Worm (Caenorhabditis elegans) whole organism, L3 larva: ENCODE measurements around the gene nhr-176.

ENCODE experiments used
- aly-2 ChIP-seq: fragments of 150-350 bp; optimal IDR thresholded peaks from 2 replicates; lab custom pipeline; 2014; ENCODE audit warnings: missing biosample characterization, missing genetic modification characterization
- ceh-82 ChIP-seq: fragments of 150-350 bp; optimal IDR thresholded peaks from 2 replicates; lab custom pipeline; 2014; ENCODE audit warnings: missing biosample characterization, missing genetic modification characterization
- ceh-9 ChIP-seq: sonication (generic microtip); optimal IDR thresholded peaks from 2 replicates; lab custom pipeline; 2018; ENCODE audit warnings: missing biosample characterization, missing genetic modification characterization
- daf-12 ChIP-seq: fragments of 150-350 bp; optimal IDR thresholded peaks from 2 replicates; lab custom pipeline; 2014; ENCODE audit warnings: missing biosample characterization, missing genetic modification reagents, missing genetic modification characterization
- egl-27 ChIP-seq: sonication (generic microtip); optimal IDR thresholded peaks from 4 replicates; lab custom pipeline; 2017; ENCODE audit warnings: missing biosample characterization, missing genetic modification reagents, missing genetic modification characterization
- elt-2 ChIP-seq: sonication (generic microtip); optimal IDR thresholded peaks from 2 replicates; lab custom pipeline; 2016; ENCODE audit warnings: missing genetic modification reagents, mild to moderate bottlenecking, missing genetic modification characterization, missing compliant biosample characterization
- elt-3 ChIP-seq, 3 experiments: fragments of 150-350 bp in 1 of 3; sonication (generic microtip) in 2 of 3; optimal IDR thresholded peaks; 2 replicates in 2 of 3; 4 replicates in 1 of 3; lab custom pipeline; 2014 to 2017; ENCODE audit warnings: missing biosample characterization in 3 of 3, missing genetic modification characterization in 3 of 3
- eor-1 ChIP-seq, 2 experiments: fragments of 150-350 bp; optimal IDR thresholded peaks; 2 replicates each; lab custom pipeline; 2014 to 2018; ENCODE audit warnings: missing biosample characterization in 2 of 2, missing genetic modification characterization in 2 of 2
- fkh-10 ChIP-seq: sonication (generic microtip); optimal IDR thresholded peaks from 2 replicates; lab custom pipeline; 2017; ENCODE audit warnings: missing biosample characterization, missing genetic modification reagents, missing genetic modification characterization
- fkh-2 ChIP-seq: fragments of 150-350 bp; optimal IDR thresholded peaks from 2 replicates; lab custom pipeline; 2014; ENCODE audit warnings: missing biosample characterization, missing genetic modification reagents, missing genetic modification characterization
- fos-1 ChIP-seq: fragments of 150-350 bp; optimal IDR thresholded peaks from 2 replicates; lab custom pipeline; 2014; ENCODE audit warnings: missing biosample characterization, missing genetic modification characterization
- hmg-11 ChIP-seq: sonication (generic microtip); optimal IDR thresholded peaks from 2 replicates; lab custom pipeline; 2016; ENCODE audit warnings: missing genetic modification characterization, missing compliant biosample characterization
- jun-1 ChIP-seq: fragments of 150-350 bp; optimal IDR thresholded peaks from 2 replicates; lab custom pipeline; 2014; ENCODE audit warnings: missing biosample characterization, missing genetic modification reagents, missing genetic modification characterization
- lin-15B ChIP-seq: fragments of 150-350 bp; optimal IDR thresholded peaks from 2 replicates; lab custom pipeline; 2014; ENCODE audit warnings: missing biosample characterization, missing genetic modification characterization
- lin-39 ChIP-seq: fragments of 150-350 bp; optimal IDR thresholded peaks from 2 replicates; lab custom pipeline; 2018; ENCODE audit warnings: missing biosample characterization, missing genetic modification reagents, missing genetic modification characterization
- lsy-12 ChIP-seq: sonication (generic microtip); optimal IDR thresholded peaks from 2 replicates; lab custom pipeline; 2016; ENCODE audit warnings: mild to moderate bottlenecking, missing genetic modification characterization, missing compliant biosample characterization
- mdl-1 ChIP-seq: fragments of 150-350 bp; optimal IDR thresholded peaks from 2 replicates; lab custom pipeline; 2014; ENCODE audit warnings: missing biosample characterization, missing genetic modification characterization
- mml-1 ChIP-seq: fragments of 150-350 bp; sonication (generic microtip); optimal IDR thresholded peaks from 3 replicates; lab custom pipeline; 2014; ENCODE audit warnings: missing biosample characterization, missing genetic modification characterization
- nfya-1 ChIP-seq: sonication (generic microtip); optimal IDR thresholded peaks from 2 replicates; lab custom pipeline; 2017; ENCODE audit warnings: missing genetic modification characterization, mild to moderate bottlenecking, missing compliant biosample characterization, antibody characterized with exemption, moderate library complexity; ENCODE audit not compliant: insufficient read depth
- nhr-11 ChIP-seq: fragments of 150-350 bp; optimal IDR thresholded peaks from 2 replicates; lab custom pipeline; 2014; ENCODE audit warnings: missing biosample characterization, missing genetic modification characterization
- nhr-12 ChIP-seq: fragments of 150-350 bp; optimal IDR thresholded peaks from 2 replicates; lab custom pipeline; 2014; ENCODE audit warnings: missing biosample characterization, missing genetic modification characterization
- nhr-23 ChIP-seq: fragments of 150-350 bp; optimal IDR thresholded peaks from 2 replicates; lab custom pipeline; 2014; ENCODE audit warnings: missing biosample characterization, missing genetic modification reagents, missing genetic modification characterization
- nhr-237 ChIP-seq: fragments of 150-350 bp; optimal IDR thresholded peaks from 2 replicates; lab custom pipeline; 2014; ENCODE audit warnings: missing biosample characterization, missing genetic modification characterization
- nhr-25 ChIP-seq: sonication (generic microtip); optimal IDR thresholded peaks from 2 replicates; lab custom pipeline; 2017; ENCODE audit warnings: missing biosample characterization, missing genetic modification characterization
- nhr-28 ChIP-seq: fragments of 150-350 bp; optimal IDR thresholded peaks from 2 replicates; lab custom pipeline; 2014; ENCODE audit warnings: missing biosample characterization, missing genetic modification characterization
- nhr-67 ChIP-seq: fragments of 150-350 bp; optimal IDR thresholded peaks from 2 replicates; lab custom pipeline; 2014; ENCODE audit warnings: missing biosample characterization, missing genetic modification characterization
- nhr-77 ChIP-seq: fragments of 150-350 bp; optimal IDR thresholded peaks from 2 replicates; lab custom pipeline; 2014; ENCODE audit warnings: missing biosample characterization, missing genetic modification characterization
- pqm-1 ChIP-seq: fragments of 150-350 bp; optimal IDR thresholded peaks from 2 replicates; lab custom pipeline; 2017; ENCODE audit warnings: missing biosample characterization, missing genetic modification characterization, inconsistent platforms
- sea-2 ChIP-seq: fragments of 150-350 bp; sonication (generic microtip); optimal IDR thresholded peaks from 4 replicates; lab custom pipeline; 2014; ENCODE audit warnings: missing biosample characterization, missing genetic modification reagents, missing genetic modification characterization
- snpc-4 ChIP-seq: fragments of 150-350 bp; optimal IDR thresholded peaks from 2 replicates; lab custom pipeline; 2014; ENCODE audit warnings: missing biosample characterization, missing genetic modification characterization
- tbx-2 ChIP-seq: sonication (generic microtip); optimal IDR thresholded peaks from 2 replicates; lab custom pipeline; 2016; ENCODE audit warnings: mild to moderate bottlenecking, missing genetic modification characterization, missing compliant biosample characterization
- unc-39 ChIP-seq: sonication (generic microtip); optimal IDR thresholded peaks from 4 replicates; lab custom pipeline; 2017; ENCODE audit warnings: missing biosample characterization, missing genetic modification characterization
- zag-1 ChIP-seq: fragments of 150-350 bp; optimal IDR thresholded peaks from 2 replicates; lab custom pipeline; 2014; ENCODE audit warnings: missing biosample characterization, missing genetic modification characterization
- ztf-11 ChIP-seq: fragments of 150-350 bp; optimal IDR thresholded peaks from 2 replicates; lab custom pipeline; 2014; ENCODE audit warnings: missing biosample characterization, missing genetic modification characterization
- ztf-4 ChIP-seq: fragments of 150-350 bp; optimal IDR thresholded peaks from 2 replicates; lab custom pipeline; 2014; ENCODE audit warnings: missing biosample characterization, missing genetic modification characterization

The nhr-176 gene

ce11 chrV:16029237-16029636 lies 41.9 kb upstream of the nhr-176 start:
- TF ChIP-seq nhr-28 (tag; lab: Kevin White, UChicago) = no peak
- no peak for TF ChIP-seq sea-2 (GFP tag; lab: Kevin White, UChicago)

ce11 chrV:16031571-16031970 lies 39.6 kb upstream of the nhr-176 start, which contains the start of gene T10C6.7:
T10C6.7 (minus strand) TSS chrV:16031713.
- TF ChIP-seq pqm-1 (no peak), lsy-12 (no peak), snpc-4 (no peak)

- TF ChIP-seq fkh-2 (tag; lab: Kevin White, UChicago) (no peak), nfya-1 (tag; lab: Kevin White, UChicago) (no peak), aly-2 (tag; lab: Kevin White, UChicago) (no peak), tbx-2 (no peak), fos-1 (tag; lab: Kevin White, UChicago) (no peak), fkh-10 (GFP tag; lab: Kevin White, UChicago) (no peak), nhr-28 (tag; lab: Kevin White, UChicago) (no peak), unc-39 (tag; lab: Kevin White, UChicago) (no peak), nhr-237 (tag; lab: Kevin White, UChicago) (no peak), daf-12 (tag; lab: Kevin White, UChicago) (no peak), lsy-12 (no peak), nhr-12 (tag; lab: Kevin White, UChicago) (no peak), jun-1 (tag; lab: Kevin White, UChicago) (no peak)
Measured at ce11 chrV:16032761-16033160, 38.4 kb upstream of the nhr-176 start, which contains the start of gene T10C6.16. T10C6.16 (minus strand) TSS chrV:16033005.

- TF ChIP-seq nhr-23 (tag; lab: Kevin White, UChicago) (no peak), mdl-1 (tag; lab: Kevin White, UChicago) (no peak), nhr-25 (no peak), ceh-82 (tag; lab: Kevin White, UChicago) (no peak), tbx-2 (no peak), lin-39 (no peak), hmg-11 (tag; lab: Kevin White, UChicago) (no peak), mml-1 (tag; lab: Kevin White, UChicago) (no peak), jun-1 (tag; lab: Kevin White, UChicago) (no peak), lsy-12 (no peak), nhr-12 (tag; lab: Kevin White, UChicago) (no peak), nhr-67 (tag; lab: Kevin White, UChicago) (no peak), elt-3 (tag; optimal IDR thresholded peaks at IDR 0.05; lab: Kevin White, UChicago) (no peak), elt-2 (tag; lab: Kevin White, UChicago) (no peak), egl-27 (no peak), nhr-77 (tag; lab: Kevin White, UChicago) (no peak), nhr-11 (tag; lab: Kevin White, UChicago) (no peak)
- TF ChIP-seq, all 47 proteins: peak for 0
Measured at ce11 chrV:16033491-16033890, 37.6 kb upstream of the nhr-176 start.

- no peak for TF ChIP-seq ztf-11 (tag; lab: Kevin White, UChicago)
- no peak for TF ChIP-seq nhr-77 (tag; lab: Kevin White, UChicago)
- no peak for TF ChIP-seq ceh-9 (tag; lab: Kevin White, UChicago)
- TF ChIP-seq lin-15B (tag; lab: Kevin White, UChicago) = no peak
- TF ChIP-seq lsy-12 = no peak
- TF ChIP-seq aly-2 (tag; lab: Kevin White, UChicago) = no peak
- TF ChIP-seq daf-12 (tag; lab: Kevin White, UChicago) = no peak
- TF ChIP-seq nhr-23 (tag; lab: Kevin White, UChicago) = no peak
- TF ChIP-seq zag-1 = no peak
- TF ChIP-seq nhr-237 (tag; lab: Kevin White, UChicago) = no peak
- TF ChIP-seq lin-39 = no peak
- TF ChIP-seq ztf-4 (tag; lab: Kevin White, UChicago) = no peak
- TF ChIP-seq mml-1 (tag; lab: Kevin White, UChicago) = no peak
- no peak for TF ChIP-seq nfya-1 (tag; lab: Kevin White, UChicago)
- TF ChIP-seq eor-1 (tag; optimal IDR thresholded peaks at IDR 0.05; lab: Kevin White, UChicago) = no peak
Measured at ce11 chrV:16036166-16036565, 35.0 kb upstream of the nhr-176 start, which contains the start of gene T10C6.10. T10C6.10 (plus strand) TSS chrV:16036413.
